Fruit fly (Drosophila melanogaster) whole organism, embryonic: ENCODE results near the gene Eig71Ea.

Experiments used
- B-H1 ChIP-seq: fragments of 200-800 bp; sonication (Bioruptor generic); IDR thresholded peaks from 3 replicates; pipeline ENCODE4 v1.3.6; 2022; ENCODE audit warnings: missing biosample characterization, missing genetic modification characterization
- CG10147 ChIP-seq: fragments of 200-800 bp; sonication (Bioruptor generic); optimal IDR thresholded peaks from 2 replicates; lab custom pipeline; 2019; ENCODE audit warnings: missing biosample characterization, mild to moderate bottlenecking, missing genetic modification characterization, moderate library complexity
- CG10462 ChIP-seq: fragments of 200-800 bp; sonication (Bioruptor generic); optimal IDR thresholded peaks from 2 replicates; lab custom pipeline; 2016; ENCODE audit warnings: missing biosample characterization, missing genetic modification characterization
- CG12071 ChIP-seq: fragments of 200-800 bp; sonication (Bioruptor generic); optimal IDR thresholded peaks from 3 replicates; lab custom pipeline; 2018; ENCODE audit warnings: missing biosample characterization, mild to moderate bottlenecking, missing genetic modification characterization
- CG12299 ChIP-seq: fragments of 200-800 bp; sonication (Bioruptor generic); optimal IDR thresholded peaks from 2 replicates; lab custom pipeline; 2018; ENCODE audit warnings: missing biosample characterization, mild to moderate bottlenecking, missing genetic modification characterization
- CG1233 ChIP-seq: fragments of 200-800 bp; sonication (Bioruptor generic); optimal IDR thresholded peaks from 4 replicates; lab custom pipeline; 2018; ENCODE audit warnings: missing biosample characterization, mild to moderate bottlenecking, missing genetic modification characterization
- CG1603 ChIP-seq: fragments of 200-800 bp; sonication (Bioruptor generic); optimal IDR thresholded peaks from 2 replicates; lab custom pipeline; 2019; ENCODE audit warnings: missing biosample characterization, mild to moderate bottlenecking, missing genetic modification characterization, moderate library complexity
- CG16815 ChIP-seq: fragments of 200-800 bp; sonication (Bioruptor generic); optimal IDR thresholded peaks from 3 replicates; lab custom pipeline; 2017; ENCODE audit warnings: missing biosample characterization, mild to moderate bottlenecking, missing genetic modification characterization
- CG17568 ChIP-seq: fragments of 200-800 bp; sonication (Bioruptor generic); optimal IDR thresholded peaks from 2 replicates; lab custom pipeline; 2018; ENCODE audit warnings: missing biosample characterization, mild to moderate bottlenecking, missing genetic modification characterization, moderate library complexity
- CG1792 ChIP-seq: fragments of 200-800 bp; sonication (Bioruptor generic); optimal IDR thresholded peaks from 2 replicates; lab custom pipeline; 2016; ENCODE audit warnings: missing biosample characterization, missing genetic modification characterization
- CG18476 ChIP-seq: fragments of 200-800 bp; sonication (Bioruptor generic); optimal IDR thresholded peaks from 2 replicates; lab custom pipeline; 2016; ENCODE audit warnings: missing biosample characterization, mild to moderate bottlenecking, missing genetic modification characterization
- CG18599 ChIP-seq: fragments of 200-800 bp; sonication (Bioruptor generic); optimal IDR thresholded peaks from 3 replicates; lab custom pipeline; 2017; ENCODE audit warnings: missing biosample characterization, missing genetic modification characterization, mild to moderate bottlenecking, moderate library complexity, missing genetic modification reagents
- CG2712 ChIP-seq: fragments of 200-800 bp; optimal IDR thresholded peaks from 3 replicates; lab custom pipeline; 2019; ENCODE audit warnings: missing biosample characterization, mild to moderate bottlenecking, missing genetic modification characterization, moderate library complexity
- CG34422 ChIP-seq: fragments of 200-800 bp; sonication (Bioruptor generic); IDR thresholded peaks from 3 replicates; pipeline ENCODE4 v1.3.6; 2022; ENCODE audit warnings: missing biosample characterization, missing genetic modification characterization
- CG6683 ChIP-seq: fragments of 200-800 bp; sonication (Bioruptor generic); optimal IDR thresholded peaks from 2 replicates; lab custom pipeline; 2017; ENCODE audit warnings: missing biosample characterization, mild to moderate bottlenecking, missing genetic modification characterization, missing genetic modification reagents
- CG7372 ChIP-seq: fragments of 200-800 bp; sonication (Bioruptor generic); IDR thresholded peaks from 2 replicates; pipeline ENCODE4 v1.3.6; 2022; ENCODE audit warnings: missing biosample characterization, missing genetic modification characterization
- CG7963 ChIP-seq: fragments of 200-800 bp; sonication (Bioruptor generic); IDR thresholded peaks from 3 replicates; pipeline ENCODE4 v1.3.6; 2022; ENCODE audit warnings: missing biosample characterization, missing genetic modification characterization; ENCODE audit not compliant: partially characterized antibody
- CG9609 ChIP-seq: fragments of 200-800 bp; sonication (Bioruptor generic); optimal IDR thresholded peaks from 3 replicates; lab custom pipeline; 2016; ENCODE audit warnings: missing biosample characterization, missing genetic modification characterization
- CG9797 ChIP-seq: fragments of 200-800 bp; sonication (Bioruptor generic); optimal IDR thresholded peaks from 3 replicates; lab custom pipeline; 2018; ENCODE audit warnings: missing biosample characterization, mild to moderate bottlenecking, missing genetic modification characterization
- CTCF ChIP-seq: fragments of 200-800 bp; sonication (Bioruptor generic); optimal IDR thresholded peaks from 2 replicates; lab custom pipeline; 2017; ENCODE audit warnings: missing biosample characterization, mild to moderate bottlenecking, missing genetic modification characterization, moderate library complexity
- Chrac-16 ChIP-seq: fragments of 200-800 bp; sonication (Bioruptor generic); optimal IDR thresholded peaks from 3 replicates; lab custom pipeline; 2016; ENCODE audit warnings: missing biosample characterization, missing genetic modification characterization
- ERR ChIP-seq: fragments of 200-800 bp; sonication (Bioruptor generic); optimal IDR thresholded peaks from 2 replicates; lab custom pipeline; 2016; ENCODE audit warnings: missing biosample characterization, missing genetic modification characterization
- Hand ChIP-seq: fragments of 200-800 bp; sonication (Bioruptor generic); optimal IDR thresholded peaks from 2 replicates; lab custom pipeline; 2017; ENCODE audit warnings: mild to moderate bottlenecking, missing biosample characterization, missing genetic modification reagents, missing genetic modification characterization
- Kr ChIP-seq: fragments of 200-800 bp; sonication (Bioruptor generic); optimal IDR thresholded peaks from 2 replicates; lab custom pipeline; 2017; ENCODE audit warnings: missing biosample characterization, mild to moderate bottlenecking, missing genetic modification characterization
- NC2β ChIP-seq: fragments of 200-800 bp; sonication (Bioruptor generic); optimal IDR thresholded peaks from 2 replicates; lab custom pipeline; 2016; ENCODE audit warnings: missing biosample characterization, missing genetic modification characterization
- Scr ChIP-seq: fragments of 200-800 bp; sonication (Bioruptor generic); IDR thresholded peaks from 2 replicates; pipeline ENCODE4 v1.3.6; 2022; ENCODE audit warnings: missing biosample characterization, missing genetic modification characterization; ENCODE audit not compliant: partially characterized antibody
- Side ChIP-seq: fragments of 200-800 bp; sonication (Bioruptor generic); optimal IDR thresholded peaks from 2 replicates; lab custom pipeline; 2016; ENCODE audit warnings: missing biosample characterization, missing genetic modification characterization
- Sox102F ChIP-seq: fragments of 200-800 bp; sonication (Bioruptor generic); optimal IDR thresholded peaks from 2 replicates; lab custom pipeline; 2018; ENCODE audit warnings: missing biosample characterization, mild to moderate bottlenecking, missing genetic modification characterization, moderate library complexity
- Taf1 ChIP-seq: fragments of 200-800 bp; sonication (Bioruptor generic); IDR thresholded peaks from 2 replicates; pipeline ENCODE4 v1.3.6; 2022; ENCODE audit warnings: missing biosample characterization, missing genetic modification characterization
- Tbp ChIP-seq: fragments of >200 bp; optimal IDR thresholded peaks from 2 replicates; lab custom pipeline; 2018; ENCODE audit warnings: missing biosample characterization, missing genetic modification characterization
- Trl ChIP-seq, 3 experiments: fragments of >200 bp in 2 of 3; fragments of 200-800 bp in 1 of 3; sonication (Bioruptor generic) in 1 of 3; optimal IDR thresholded peaks; 2 replicates in 1 of 3; 3 replicates in 2 of 3; lab custom pipeline; 2016 to 2017; ENCODE audit warnings: missing biosample characterization in 1 of 3, missing genetic modification characterization in 1 of 3
- Usf ChIP-seq: fragments of 200-800 bp; sonication (Bioruptor generic); optimal IDR thresholded peaks from 2 replicates; lab custom pipeline; 2017; ENCODE audit warnings: missing genotype, missing biosample characterization, missing genetic modification characterization
- amos ChIP-seq: fragments of 200-800 bp; sonication (Bioruptor generic); IDR thresholded peaks from 2 replicates; pipeline ENCODE4 v1.3.6; 2022; ENCODE audit warnings: missing biosample characterization, missing genetic modification characterization; ENCODE audit not compliant: partially characterized antibody
- ap ChIP-seq: fragments of 200-800 bp; sonication (Bioruptor generic); IDR thresholded peaks from 2 replicates; pipeline ENCODE4 v1.3.6; 2022; ENCODE audit warnings: missing biosample characterization, missing genetic modification characterization
- ash1 ChIP-seq: fragments of 200-800 bp; sonication (Bioruptor generic); optimal IDR thresholded peaks from 2 replicates; lab custom pipeline; 2018; ENCODE audit warnings: missing biosample characterization, mild to moderate bottlenecking, missing genetic modification characterization
- chm ChIP-seq: fragments of 200-800 bp; sonication (Bioruptor generic); IDR thresholded peaks from 2 replicates; pipeline ENCODE4 v1.3.6; 2022; ENCODE audit warnings: missing biosample characterization, missing genetic modification characterization
- ci ChIP-seq: fragments of 200-800 bp; sonication (Bioruptor generic); IDR thresholded peaks from 3 replicates; pipeline ENCODE4 v1.3.6; 2022; ENCODE audit warnings: missing biosample characterization, missing genetic modification characterization
- corto ChIP-seq: fragments of 200-800 bp; sonication (Bioruptor generic); optimal IDR thresholded peaks from 2 replicates; lab custom pipeline; 2016; ENCODE audit warnings: missing biosample characterization, mild to moderate bottlenecking, missing genetic modification characterization, moderate library complexity
- croc ChIP-seq: fragments of 200-800 bp; sonication (Bioruptor generic); conservative IDR thresholded peaks from 3 replicates; pipeline ENCODE4 v1.3.6; 2022; ENCODE audit warnings: missing biosample characterization, missing genetic modification characterization
- dimm ChIP-seq: fragments of 200-800 bp; sonication (Bioruptor generic); IDR thresholded peaks from 2 replicates; pipeline ENCODE4 v1.3.6; 2022; ENCODE audit warnings: missing biosample characterization, missing genetic modification characterization
- emc ChIP-seq: fragments of 200-800 bp; sonication (Bioruptor generic); optimal IDR thresholded peaks from 2 replicates; lab custom pipeline; 2016; ENCODE audit warnings: missing biosample characterization, missing genetic modification characterization
- fd102C ChIP-seq: fragments of 200-800 bp; sonication (Bioruptor generic); optimal IDR thresholded peaks from 2 replicates; lab custom pipeline; 2018; ENCODE audit warnings: missing biosample characterization, mild to moderate bottlenecking, missing genetic modification characterization, moderate library complexity
- fu2 ChIP-seq: fragments of 200-800 bp; sonication (Bioruptor generic); optimal IDR thresholded peaks from 2 replicates; lab custom pipeline; 2016; ENCODE audit warnings: missing biosample characterization, missing genetic modification characterization
- knrl ChIP-seq: fragments of 200-800 bp; sonication (Bioruptor generic); IDR thresholded peaks from 3 replicates; pipeline ENCODE4 v1.3.6; 2022; ENCODE audit warnings: missing biosample characterization, missing genetic modification characterization; ENCODE audit not compliant: partially characterized antibody
- pan ChIP-seq, 4 experiments: fragments of >200 bp in 3 of 4; fragments of 200-800 bp in 1 of 4; sonication (Bioruptor generic) in 1 of 4; optimal IDR thresholded peaks in 3 of 4; IDR thresholded peaks in 1 of 4; 2 replicates each; pipeline versions ENCODE4 v1.3.6 to Lab custom; 2017 to 2022; ENCODE audit warnings: missing biosample characterization in 2 of 4, missing genetic modification characterization in 2 of 4, mixed read lengths in 1 of 4
- pita ChIP-seq: fragments of 200-800 bp; sonication (Bioruptor generic); optimal IDR thresholded peaks from 2 replicates; lab custom pipeline; 2017; ENCODE audit warnings: missing biosample characterization, mild to moderate bottlenecking, missing genetic modification characterization
- prd ChIP-seq, 3 experiments: fragments of >200 bp in 2 of 3; fragments of 200-800 bp in 1 of 3; sonication (Bioruptor generic) in 1 of 3; optimal IDR thresholded peaks in 2 of 3; IDR thresholded peaks in 1 of 3; 2 replicates in 2 of 3; 3 replicates in 1 of 3; pipeline versions ENCODE4 v1.3.6 to Lab custom; 2017 to 2022; ENCODE audit warnings: missing biosample characterization in 1 of 3, missing genetic modification characterization in 1 of 3
- sima ChIP-seq: fragments of 200-800 bp; sonication (Bioruptor generic); optimal IDR thresholded peaks from 2 replicates; lab custom pipeline; 2016; ENCODE audit warnings: missing biosample characterization, missing genetic modification characterization
- so ChIP-seq: fragments of 200-800 bp; sonication (Bioruptor generic); IDR thresholded peaks from 3 replicates; pipeline ENCODE4 v1.3.6; 2022; ENCODE audit warnings: missing biosample characterization, missing genetic modification characterization
- ttk ChIP-seq: fragments of 200-800 bp; sonication (Bioruptor generic); IDR thresholded peaks from 2 replicates; pipeline ENCODE4 v2.1.2; 2022; ENCODE audit warnings: missing biosample characterization, missing genetic modification characterization

Gene Eig71Ea

dm6 chr3L:15672800-15673199 lies 23.3 kb upstream of the Eig71Ea start (continued):
- TF ChIP-seq ap (GFP tag; lab: Robert Waterston, UW) (no peak), ci (no peak), B-H1 (no peak), pita (GFP tag; lab: Kevin White, UChicago) (no peak), sima (GFP tag; lab: Kevin White, UChicago) (no peak), prd (optimal IDR thresholded peaks at IDR 0.05; lab: Kevin White, UChicago) (no peak), prd (GFP tag; IDR thresholded peaks at IDR 0.05; lab: Robert Waterston, UW) (peak; percentile 45; the same call in 2 of the 3 replicates), CG6683 (no peak), CG1233 (GFP tag; lab: Kevin White, UChicago) (no peak), Hand (GFP tag; lab: Kevin White, UChicago) (no peak), chm (GFP tag; lab: Robert Waterston, UW) (no peak), CG9609 (no peak), CG16815 (peak; percentile 36), fd102C (peak; percentile 36), Trl (optimal IDR thresholded peaks at IDR 0.05; lab: Kevin White, UChicago) (no peak), Trl (GFP tag; optimal IDR thresholded peaks at IDR 0.05; lab: Kevin White, UChicago) (no peak), Taf1 (GFP tag; lab: Robert Waterston, UW) (no peak), CG10147 (GFP tag; lab: Kevin White, UChicago) (no peak), CG1792 (GFP tag; lab: Kevin White, UChicago) (no peak), fu2 (GFP tag; lab: Kevin White, UChicago) (no peak), Scr (GFP tag; lab: Robert Waterston, UW) (no peak), Usf (GFP tag; lab: Kevin White, UChicago) (no peak), CG12299 (tag; lab: Kevin White, UChicago) (no peak), Chrac-16 (GFP tag; lab: Kevin White, UChicago) (peak; percentile 30), CG18599 (no peak), emc (GFP tag; lab: Kevin White, UChicago) (no peak), CG1603 (tag; lab: Kevin White, UChicago) (peak; percentile 29), CG2712 (tag; lab: Kevin White, UChicago) (peak; percentile 72), CG18476 (no peak), CG9797 (GFP tag; lab: Kevin White, UChicago) (no peak), CG7963 (GFP tag; lab: Robert Waterston, UW) (no peak), Side (no peak), corto (GFP tag; lab: Kevin White, UChicago) (no peak), CG10462 (GFP tag; lab: Kevin White, UChicago) (no peak), Tbp (GFP tag; lab: Kevin White, UChicago) (no peak), CTCF (GFP tag; lab: Kevin White, UChicago) (no peak), croc (GFP tag; lab: Robert Waterston, UW) (no peak), ERR (GFP tag; lab: Kevin White, UChicago) (no peak), CG17568 (GFP tag; lab: Kevin White, UChicago) (no peak), pan (optimal IDR thresholded peaks at IDR 0.05; lab: Kevin White, UChicago) (no peak), pan (GFP tag; optimal IDR thresholded peaks at IDR 0.05 in 1 of 2, IDR thresholded peaks at IDR 0.05 in 1 of 2) (no peak), Kr (GFP tag; lab: Kevin White, UChicago) (no peak), Sox102F (GFP tag; lab: Kevin White, UChicago) (no peak), CG12071 (no peak), dimm (GFP tag; lab: Robert Waterston, UW) (no peak), ttk (GFP tag; lab: Robert Waterston, UW) (no peak), NC2β (no peak), CG7372 (GFP tag; lab: Robert Waterston, UW) (no peak), ash1 (GFP tag; lab: Kevin White, UChicago) (no peak), amos (GFP tag; lab: Robert Waterston, UW) (no peak), so (no peak), CG34422 (GFP tag; lab: Robert Waterston, UW) (no peak), knrl (GFP tag; lab: Robert Waterston, UW) (no peak)
